Fruit fly (Drosophila melanogaster): ENCODE results near the gene CG17162.

CG17162 gene

DNA sequence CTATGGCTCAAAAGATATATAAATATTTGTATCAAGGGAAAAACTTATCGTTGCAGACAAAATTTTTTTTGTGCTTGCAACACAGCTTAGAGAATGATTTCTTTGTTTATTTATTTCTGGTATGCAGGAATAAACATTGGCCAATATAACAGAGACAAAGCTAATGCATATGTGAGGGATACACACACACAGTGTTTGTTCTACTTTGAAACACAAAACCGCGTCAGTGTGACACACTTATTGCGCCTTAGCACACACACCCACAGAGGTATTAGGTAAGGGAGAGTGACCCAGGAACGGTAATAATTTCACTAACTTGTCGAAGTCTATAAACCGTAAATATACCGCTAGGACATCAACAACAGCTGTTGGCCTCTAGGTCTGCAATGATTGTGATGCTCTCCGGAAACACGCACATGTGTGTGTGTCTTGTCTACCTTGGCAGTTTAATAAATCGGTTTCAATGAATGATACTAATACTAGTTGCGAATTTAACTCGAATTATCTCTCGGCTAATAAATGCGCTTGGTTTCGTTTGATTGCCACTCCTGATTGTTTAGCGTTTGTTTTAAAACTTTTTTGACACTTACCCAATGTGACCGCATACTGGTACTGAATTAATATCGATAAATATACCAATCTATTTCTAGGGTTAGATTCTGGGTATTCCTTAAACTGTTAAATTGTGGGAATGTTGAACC, at the start of gene CG17162:
CG17162 (minus strand) TSS at position 619 of the 701 bp plus-strand sequence.
- TF ChIP-seq sage (GFP tag; optimal IDR thresholded peaks at IDR 0.05) (no peak), rgr (GFP tag; optimal IDR thresholded peaks at IDR 0.05) (no peak), brk (GFP tag; optimal IDR thresholded peaks at IDR 0.05) (no peak), CG32264 (GFP tag; optimal IDR thresholded peaks at IDR 0.05) (no peak), lola (GFP tag; optimal IDR thresholded peaks at IDR 0.05) (no peak), fru (GFP tag; optimal IDR thresholded peaks at IDR 0.05) (no peak), Abd-B (GFP tag; optimal IDR thresholded peaks at IDR 0.05) (no peak), pan (optimal IDR thresholded peaks at IDR 0.05) (no peak), CG9705 (GFP tag; optimal IDR thresholded peaks at IDR 0.05) (no peak), Jra (GFP tag; optimal IDR thresholded peaks at IDR 0.05) (no peak), dl (GFP tag; optimal IDR thresholded peaks at IDR 0.05; ENCODE audit: insufficient read depth in 1 of 2, partially characterized antibody in 2 of 2) (no peak)

DNA sequence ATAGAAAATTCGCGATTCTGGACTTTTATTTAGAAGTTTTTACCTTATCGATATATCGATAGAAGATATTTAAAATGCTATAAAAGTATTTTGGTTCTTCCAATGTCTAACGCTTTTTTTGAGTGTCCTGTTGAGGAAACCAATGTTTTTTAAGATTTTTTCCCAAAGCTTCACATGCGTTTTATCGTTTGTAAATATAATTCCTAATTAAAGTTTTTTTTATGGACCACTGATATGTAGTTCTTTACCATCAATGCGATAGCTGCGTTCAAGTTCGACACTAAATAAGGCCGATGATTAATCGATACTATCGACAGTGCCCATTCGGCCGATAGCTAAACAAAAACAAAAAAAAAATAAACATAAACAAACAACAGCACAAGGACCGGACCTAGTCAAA, 9.2 kb upstream of the CG17162 start, which contains the start of gene ATbp:
ATbp (plus strand) TSS at position 312 of the 400 bp plus-strand sequence.
- TF ChIP-seq rgr (GFP tag; optimal IDR thresholded peaks at IDR 0.05) (peak; percentile 17), fru (GFP tag; optimal IDR thresholded peaks at IDR 0.05) (no peak), woc (GFP tag; optimal IDR thresholded peaks at IDR 0.05) (peak; percentile 42), Dif (GFP tag; optimal IDR thresholded peaks at IDR 0.05; ENCODE audit: partially characterized antibody) (no peak), Hnf4 (GFP tag; optimal IDR thresholded peaks at IDR 0.05) (peak; percentile 35), tai (GFP tag; optimal IDR thresholded peaks at IDR 0.05) (peak; percentile 11), CG9705 (GFP tag; optimal IDR thresholded peaks at IDR 0.05) (no peak), brk (GFP tag; optimal IDR thresholded peaks at IDR 0.05) (peak; percentile 1), HLH106 (tag; optimal IDR thresholded peaks at IDR 0.05) (peak; percentile 21), OdsH (GFP tag; optimal IDR thresholded peaks at IDR 0.05) (no peak), h (GFP tag; optimal IDR thresholded peaks at IDR 0.05) (peak; percentile 14)

DNA sequence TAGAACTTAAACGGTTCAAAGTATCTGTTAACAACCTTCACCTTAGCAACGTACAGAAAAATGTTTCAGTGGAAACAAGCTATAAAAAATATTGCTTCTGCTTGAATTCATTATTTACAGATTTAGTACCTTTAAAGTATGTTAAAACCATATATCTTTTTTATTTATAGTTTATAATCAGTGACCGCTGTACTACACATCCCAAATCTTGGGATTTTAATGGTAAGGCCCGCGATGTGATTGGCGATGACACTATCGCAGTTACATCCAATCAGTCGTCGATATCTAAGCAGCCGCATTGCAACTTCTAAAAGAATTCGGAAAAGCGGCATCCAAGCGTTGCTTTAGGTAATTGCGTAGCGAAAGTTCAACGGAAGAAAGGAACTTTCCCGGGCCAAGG, 715 bp upstream of the CG17162 start:
- TF ChIP-seq sv (GFP tag; optimal IDR thresholded peaks at IDR 0.05) (no peak), foxo (GFP tag; optimal IDR thresholded peaks at IDR 0.05) (no peak), N (GFP tag; optimal IDR thresholded peaks at IDR 0.05) (peak; percentile 43), lola (GFP tag; optimal IDR thresholded peaks at IDR 0.05) (no peak), dsf (GFP tag; optimal IDR thresholded peaks at IDR 0.05; ENCODE audit: borderline replicate concordance) (no peak), Hnf4 (GFP tag; optimal IDR thresholded peaks at IDR 0.05) (no peak)

DNA sequence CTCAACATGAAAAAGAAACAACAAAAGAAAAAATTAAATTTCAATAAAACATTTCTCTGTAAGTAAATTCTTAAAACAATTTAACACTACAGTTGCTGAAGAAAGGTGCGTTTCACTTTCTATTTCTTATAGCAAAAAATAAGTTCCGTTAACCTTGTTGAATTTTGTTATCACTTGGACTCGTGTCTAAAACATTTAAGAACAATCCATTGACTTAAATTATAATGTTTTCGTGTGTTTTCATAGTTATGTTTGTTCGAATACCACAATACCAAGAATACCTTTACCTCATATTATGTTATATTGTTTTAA, 239 bp upstream of the CG17162 start:
- no peak for TF ChIP-seq Sp1 (GFP tag; optimal IDR thresholded peaks at IDR 0.05)
- TF ChIP-seq GATAd (GFP tag; optimal IDR thresholded peaks at IDR 0.05) = no peak
- no peak for TF ChIP-seq woc (GFP tag; optimal IDR thresholded peaks at IDR 0.05)
- TF ChIP-seq brk (GFP tag; optimal IDR thresholded peaks at IDR 0.05) = no peak
- no peak for TF ChIP-seq Hnf4 (GFP tag; optimal IDR thresholded peaks at IDR 0.05)
- TF ChIP-seq Dfd (GFP tag; optimal IDR thresholded peaks at IDR 0.05) = peak; percentile 38
- TF ChIP-seq h (GFP tag; optimal IDR thresholded peaks at IDR 0.05) = no peak

DNA sequence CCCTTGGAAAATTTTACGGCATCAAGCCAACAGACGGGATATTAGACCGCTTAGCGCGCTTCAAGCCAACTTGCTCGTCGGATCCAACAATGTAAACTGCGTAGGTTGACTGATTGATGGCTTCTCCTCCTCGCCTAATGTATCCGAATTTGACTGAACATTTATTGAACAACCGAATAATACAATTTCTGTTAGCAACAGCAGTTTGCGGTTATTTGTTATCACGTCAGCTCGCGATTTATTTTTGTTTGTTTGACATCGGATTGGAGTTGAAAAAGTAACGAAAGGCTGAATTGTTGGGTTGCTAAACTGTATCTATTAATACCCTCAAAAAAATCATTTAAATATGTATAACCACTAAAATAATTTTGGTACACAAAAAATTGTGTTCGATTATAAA, 4.0 kb downstream of the CG17162 start, which contains the start of gene CG17159:
CG17159 (minus strand) TSS at position 101 of the 400 bp plus-strand sequence.
- no peak for TF ChIP-seq h (GFP tag; optimal IDR thresholded peaks at IDR 0.05)
- no peak for TF ChIP-seq Hnf4 (GFP tag; optimal IDR thresholded peaks at IDR 0.05)
- no peak for TF ChIP-seq ey (GFP tag; optimal IDR thresholded peaks at IDR 0.05)
- no peak for TF ChIP-seq N (GFP tag; optimal IDR thresholded peaks at IDR 0.05)
- no peak for TF ChIP-seq rgr (GFP tag; optimal IDR thresholded peaks at IDR 0.05)
- no peak for TF ChIP-seq sv (GFP tag; optimal IDR thresholded peaks at IDR 0.05)
- no peak for TF ChIP-seq Jra (GFP tag; optimal IDR thresholded peaks at IDR 0.05)
- TF ChIP-seq Abd-B (GFP tag; optimal IDR thresholded peaks at IDR 0.05) = no peak
- TF ChIP-seq OdsH (GFP tag; optimal IDR thresholded peaks at IDR 0.05) = no peak

DNA sequence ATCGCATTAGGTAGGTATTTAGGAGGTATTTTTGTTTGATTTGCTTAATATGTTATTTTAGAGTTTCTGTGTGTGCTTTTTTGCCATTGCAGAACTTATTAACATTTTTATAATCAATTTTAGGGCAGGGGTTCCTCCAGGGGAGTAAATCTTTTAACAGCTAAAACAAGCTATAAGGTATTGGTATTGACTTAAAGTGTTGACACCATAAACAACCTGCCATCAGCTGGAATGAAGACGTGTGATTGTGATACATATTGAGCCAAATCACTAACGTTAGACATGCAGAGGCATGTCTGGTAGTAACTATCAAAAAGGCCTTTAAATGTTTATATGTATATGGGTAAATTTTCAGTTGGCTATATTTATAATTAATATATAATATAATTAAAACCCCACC, 4.7 kb downstream of the CG17162 start:
- TF ChIP-seq CrebA (GFP tag; optimal IDR thresholded peaks at IDR 0.05; ENCODE audit: borderline replicate concordance) (no peak), fru (GFP tag; optimal IDR thresholded peaks at IDR 0.05) (no peak)

Data from whole organism, wandering third instar larva.